Worm (Caenorhabditis elegans): ENCODE measurements around the gene ugt-50.
A peak's percentile ranks its signal among the peaks of the same experiment; 100 is the strongest.

- TF ChIP-seq him-1 (tag; optimal IDR thresholded peaks at IDR 0.05): peak; percentile 20
- peak; percentile 31 for TF ChIP-seq W03F9.2 (tag; optimal IDR thresholded peaks at IDR 0.05)
Observed at ce11 chrX:12670385-12670784, 21.0 kb upstream of the ugt-50 start.
